Worm (Caenorhabditis elegans): ENCODE data around the gene lsm-7.

The lsm-7 gene

ce11 chrIV:10935853-10936491 is 2.7 kb downstream of the lsm-7 start, which contains the start of gene lgg-2 (continued):
- peak; percentile 65 for TF ChIP-seq attf-4 (tag; optimal IDR thresholded peaks at IDR 0.05)
- peak; percentile 80 for TF ChIP-seq F37D6.2 (tag; optimal IDR thresholded peaks at IDR 0.05)
- TF ChIP-seq duxl-1 (tag; optimal IDR thresholded peaks at IDR 0.05; ENCODE audit: poor library complexity): peak; percentile 69
- TF ChIP-seq fkh-10 (GFP tag; optimal IDR thresholded peaks at IDR 0.05): peak; percentile 47
- peak; percentile 6 for TF ChIP-seq F10B5.3 (tag; optimal IDR thresholded peaks at IDR 0.05)
- no peak for TF ChIP-seq vab-7 (GFP tag; IDR thresholded peaks at IDR 0.05)
- peak; percentile 89 for TF ChIP-seq saeg-2 (GFP tag; IDR thresholded peaks at IDR 0.05)
- TF ChIP-seq gei-8 (GFP tag; optimal IDR thresholded peaks at IDR 0.05): peak; percentile 75
- no peak for TF ChIP-seq R02D3.7 (tag; optimal IDR thresholded peaks at IDR 0.05)
- TF ChIP-seq dmd-6 (GFP tag; IDR thresholded peaks at IDR 0.05): peak; percentile 97
- TF ChIP-seq mxl-2 (GFP tag; conservative IDR thresholded peaks at IDR 0.05): 0 out of 2 replicates have a peak, but pooled peaks have one; percentile 31
- no peak for TF ChIP-seq sdz-12 (GFP tag; optimal IDR thresholded peaks at IDR 0.05)
- TF ChIP-seq lin-15B (tag; optimal IDR thresholded peaks at IDR 0.05): no peak
- no peak for TF ChIP-seq egl-27 (tag; optimal IDR thresholded peaks at IDR 0.05)
- TF ChIP-seq fos-1 (tag; optimal IDR thresholded peaks at IDR 0.05): no peak
- no peak for TF ChIP-seq ceh-62 (tag; optimal IDR thresholded peaks at IDR 0.05)
- peak; percentile 88 for TF ChIP-seq nhr-77 (tag; optimal IDR thresholded peaks at IDR 0.05)
- TF ChIP-seq nhr-11 (tag; optimal IDR thresholded peaks at IDR 0.05): peak; percentile 97
- TF ChIP-seq mdl-1 (tag; optimal IDR thresholded peaks at IDR 0.05): peak; percentile 69 to 96
- TF ChIP-seq ctbp-1 (GFP tag; IDR thresholded peaks at IDR 0.05): peak; percentile 87
- no peak for TF ChIP-seq ceh-82 (tag; optimal IDR thresholded peaks at IDR 0.05)
- peak; percentile 86 for TF ChIP-seq nhr-25 (tag; optimal IDR thresholded peaks at IDR 0.05; ENCODE audit: borderline replicate concordance, insufficient read depth)
- peak; percentile 92 for TF ChIP-seq tra-1 (GFP tag; IDR thresholded peaks at IDR 0.05)
- peak; percentile 100 for TF ChIP-seq hlh-11 (tag; optimal IDR thresholded peaks at IDR 0.05)
- peak; percentile 74 for TF ChIP-seq pqm-1 (tag; optimal IDR thresholded peaks at IDR 0.05)
- TF ChIP-seq zag-1 (tag; optimal IDR thresholded peaks at IDR 0.05): peak; percentile 26
- peak; percentile 24 to 77 for TF ChIP-seq hif-1 (tag; optimal IDR thresholded peaks at IDR 0.05)
- TF ChIP-seq D1046.2 (GFP tag; IDR thresholded peaks at IDR 0.05): no peak
- TF ChIP-seq dmd-9 (GFP tag; IDR thresholded peaks at IDR 0.05): no peak
- peak; percentile 87 for TF ChIP-seq ceh-20 (GFP tag; IDR thresholded peaks at IDR 0.05)
- peak; percentile 87 for TF ChIP-seq T26A8.4 (GFP tag; IDR thresholded peaks at IDR 0.05)
- TF ChIP-seq ZK337.2 (GFP tag; IDR thresholded peaks at IDR 0.05): no peak
- peak; percentile 100 for TF ChIP-seq hlh-30 (tag; optimal IDR thresholded peaks at IDR 0.05; ENCODE audit: insufficient read depth)
- TF ChIP-seq ztf-7 (tag; optimal IDR thresholded peaks at IDR 0.05): peak; percentile 85
- peak; percentile 22 for TF ChIP-seq nhr-76 (tag; optimal IDR thresholded peaks at IDR 0.05)
- peak; percentile 75 for TF ChIP-seq ceh-28 (tag; optimal IDR thresholded peaks at IDR 0.05)
- peak; percentile 4 for TF ChIP-seq ceh-32 (tag; optimal IDR thresholded peaks at IDR 0.05; ENCODE audit: poor library complexity)
- TF ChIP-seq lin-29 (GFP tag; IDR thresholded peaks at IDR 0.05): peak; percentile 54; the same call in 1 of the 2 replicates
- TF ChIP-seq lir-3 (tag; optimal IDR thresholded peaks at IDR 0.05): no peak
- TF ChIP-seq set-16 (GFP tag; IDR thresholded peaks at IDR 0.05): peak; percentile 76
- TF ChIP-seq lin-1 (GFP tag; IDR thresholded peaks at IDR 0.05): peak; percentile 91
- TF ChIP-seq Y105C5A.15 (GFP tag; IDR thresholded peaks at IDR 0.05): peak; percentile 58; the same call in 1 of the 2 replicates
- TF ChIP-seq aly-2 (tag; optimal IDR thresholded peaks at IDR 0.05): no peak
- TF ChIP-seq php-3 (GFP tag; IDR thresholded peaks at IDR 0.05): 0 out of 2 replicates have a peak, but pooled peaks have one; percentile 55
- TF ChIP-seq Y48G9A.11 (GFP tag; IDR thresholded peaks at IDR 0.05): no peak
- no peak for TF ChIP-seq ceh-44 (GFP tag; IDR thresholded peaks at IDR 0.05)
- peak; percentile 98 for TF ChIP-seq nhr-48 (tag; optimal IDR thresholded peaks at IDR 0.05)
- peak; percentile 84 for TF ChIP-seq mxl-3 (GFP tag; optimal IDR thresholded peaks at IDR 0.05)
- TF ChIP-seq lim-7 (GFP tag; IDR thresholded peaks at IDR 0.05): no peak
- peak; percentile 80 for TF ChIP-seq nhr-10 (tag; optimal IDR thresholded peaks at IDR 0.05)

Measured in whole organism, L4 larva.